Worm (Caenorhabditis elegans): Measurements from ENCODE around the gene got-1.2.
A peak's percentile ranks its signal among the peaks of the same experiment; 100 is the strongest.

DNA sequence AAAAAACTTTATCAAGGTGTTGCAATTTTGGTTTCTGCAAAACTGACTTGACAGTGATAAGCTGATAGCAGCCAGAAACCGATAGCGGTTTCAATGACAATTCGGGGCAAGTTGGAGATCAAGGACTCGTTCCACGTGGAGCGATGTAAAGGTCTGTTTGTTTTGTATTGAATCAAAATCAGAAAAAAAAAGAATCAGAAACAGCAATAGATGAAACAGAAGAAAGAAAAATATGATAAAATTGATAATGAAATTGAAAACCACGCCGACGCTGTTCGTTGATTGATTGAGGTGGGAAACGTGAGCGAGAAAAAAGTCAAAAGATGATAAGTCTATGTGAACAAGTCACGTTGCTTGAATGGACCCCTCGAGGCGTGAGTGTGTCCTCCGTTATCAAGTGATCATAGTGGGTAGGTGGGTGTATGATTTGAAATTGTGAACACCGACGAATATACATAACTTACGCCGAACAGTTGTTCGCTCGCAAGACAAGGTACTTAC, 17.5 kb downstream of the got-1.2 start:
- TF ChIP-seq blmp-1 (tag; optimal IDR thresholded peaks at IDR 0.05), result peak; percentile 88
- TF ChIP-seq skn-1 (tag; optimal IDR thresholded peaks at IDR 0.05), result no peak
- no peak for TF ChIP-seq lir-3 (tag; optimal IDR thresholded peaks at IDR 0.05; ENCODE audit: poor library complexity)
- no peak for TF ChIP-seq isw-1 (GFP tag; IDR thresholded peaks at IDR 0.05)
- no peak for TF ChIP-seq mef-2 (tag; optimal IDR thresholded peaks at IDR 0.05)
- no peak for TF ChIP-seq unc-62 (GFP tag; optimal IDR thresholded peaks at IDR 0.05)
- no peak for TF ChIP-seq lin-39 (tag; optimal IDR thresholded peaks at IDR 0.05)
- no peak for TF ChIP-seq xbp-1 (tag; optimal IDR thresholded peaks at IDR 0.05)
- TF ChIP-seq mep-1 (tag; optimal IDR thresholded peaks at IDR 0.05), result no peak
- TF ChIP-seq ztf-4 (tag; optimal IDR thresholded peaks at IDR 0.05), result no peak
- TF ChIP-seq fkh-10 (GFP tag; optimal IDR thresholded peaks at IDR 0.05), result no peak
- TF ChIP-seq ces-1 (GFP tag; optimal IDR thresholded peaks at IDR 0.05), result no peak

Measured in whole organism, L1 larva.